Worm (Caenorhabditis elegans): ENCODE results near the gene srw-129.
"Not testable (repeated sequence)": the region's sequence is repeated elsewhere in the genome, so short reads cannot be mapped to it uniquely, and the experiment has no call there.

- not testable (repeated sequence) for TF ChIP-seq med-1 (GFP tag; optimal IDR thresholded peaks at IDR 0.05; ENCODE audit: insufficient read depth); flt-1 (GFP tag; IDR thresholded peaks at IDR 0.05); ref-1 (GFP tag; conservative IDR thresholded peaks at IDR 0.05); ztf-23 (GFP tag; IDR thresholded peaks at IDR 0.05); T22C8.4 (GFP tag; IDR thresholded peaks at IDR 0.05); klf-2 (GFP tag; conservative IDR thresholded peaks at IDR 0.05)
These were observed 3.5 kb downstream of the srw-129 start, which contains the start of gene srw-123 for ce11 chrV:2975285-2975684.
